Fruit fly (Drosophila melanogaster) whole organism: Measurements from ENCODE around the gene CG14441.

ENCODE experiments used
- Dll ChIP-seq: fragments of >200 bp; optimal IDR thresholded peaks from 2 replicates; lab custom pipeline; 2017
- pan ChIP-seq: fragments of >200 bp; optimal IDR thresholded peaks from 2 replicates; lab custom pipeline; 2017

DNA sequence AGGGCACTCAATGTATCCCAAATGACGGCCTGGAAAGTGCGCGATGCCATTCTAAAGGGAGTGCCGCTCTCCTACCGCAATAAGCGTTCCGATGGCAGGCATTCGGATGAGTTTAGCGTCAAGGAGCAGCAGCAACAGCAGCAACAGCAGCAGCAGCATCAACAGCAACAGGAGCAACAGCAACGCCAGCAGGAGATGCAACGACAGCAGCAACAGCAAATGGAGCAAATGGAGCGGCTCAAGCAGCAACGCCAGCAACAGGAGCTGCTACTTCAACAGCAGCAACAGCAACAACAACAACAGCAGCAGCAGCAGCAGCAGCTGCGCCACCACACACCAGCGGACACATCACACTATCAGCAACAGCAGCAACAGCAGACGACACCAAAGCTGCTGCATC, 16.9 kb downstream of the CG14441 start:
- TF ChIP-seq pan (lab: Kevin White, UChicago) (no peak), Dll (lab: Kevin White, UChicago) (no peak)
